Fruit fly (Drosophila melanogaster): Measurements from ENCODE around the gene Sfp24Bd.

Sfp24Bd gene

DNA sequence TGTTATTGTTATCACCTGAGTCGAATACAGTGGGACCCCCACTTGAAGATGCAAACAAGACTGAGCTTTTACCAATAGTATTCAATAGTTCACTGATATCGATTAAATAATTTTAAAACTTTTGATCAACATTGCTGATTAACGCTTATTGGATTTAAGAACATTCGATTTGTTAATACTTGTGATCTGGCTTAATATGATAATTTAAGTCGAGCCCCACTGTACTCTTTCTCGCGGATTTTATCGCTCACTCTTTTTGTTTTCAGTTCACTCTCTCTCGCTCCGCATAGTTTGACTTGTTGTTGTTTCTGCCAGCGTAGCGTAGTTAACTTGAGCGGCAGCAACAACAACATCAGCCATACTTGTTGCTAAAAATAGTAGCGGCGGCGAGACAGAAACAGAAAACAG, 13.2 kb downstream of the Sfp24Bd start (continued):
- TF ChIP-seq CG1233 (GFP tag; optimal IDR thresholded peaks at IDR 0.05) (peak; percentile 98), Poxn (GFP tag; IDR thresholded peaks at IDR 0.05) (peak; percentile 93), HLH4C (GFP tag; IDR thresholded peaks at IDR 0.05; ENCODE audit: partially characterized antibody) (no peak), twi (tag; optimal IDR thresholded peaks at IDR 0.05) (peak; percentile 96), CG3407 (GFP tag; optimal IDR thresholded peaks at IDR 0.05) (peak; percentile 97), Gsc (GFP tag; IDR thresholded peaks at IDR 0.05) (peak; percentile 89; the same call in 1 of the 2 replicates), Vsx1 (GFP tag; optimal IDR thresholded peaks at IDR 0.05) (peak; percentile 94), Dbx (GFP tag; IDR thresholded peaks at IDR 0.05) (peak; percentile 98), prd (optimal IDR thresholded peaks at IDR 0.05) (no peak), prd (GFP tag; IDR thresholded peaks at IDR 0.05) (peak; percentile 98), CG34422 (GFP tag; IDR thresholded peaks at IDR 0.05) (peak; percentile 98), CG14965 (GFP tag; optimal IDR thresholded peaks at IDR 0.05; ENCODE audit: borderline replicate concordance) (peak; percentile 87), Aef1 (GFP tag; IDR thresholded peaks at IDR 0.05) (peak; percentile 97), tap (tag; optimal IDR thresholded peaks at IDR 0.05) (peak; percentile 99), CG3726 (GFP tag; IDR thresholded peaks at IDR 0.05) (peak; percentile 94), D19B (GFP tag; optimal IDR thresholded peaks at IDR 0.05) (peak; percentile 93), CG6175 (GFP tag; IDR thresholded peaks at IDR 0.05) (peak; percentile 96), ERR (GFP tag; optimal IDR thresholded peaks at IDR 0.05) (peak; percentile 97), ttk (GFP tag; IDR thresholded peaks at IDR 0.05) (peak; percentile 97), wek (GFP tag; optimal IDR thresholded peaks at IDR 0.05) (peak; percentile 96), nom (GFP tag; optimal IDR thresholded peaks at IDR 0.05) (peak; percentile 95), unpg (GFP tag; optimal IDR thresholded peaks at IDR 0.05) (peak; percentile 99), CG7372 (GFP tag; IDR thresholded peaks at IDR 0.05) (peak; percentile 97), CG17568 (GFP tag; optimal IDR thresholded peaks at IDR 0.05) (peak; percentile 98), az2 (GFP tag; optimal IDR thresholded peaks at IDR 0.05) (peak; percentile 98), CG16813 (GFP tag; IDR thresholded peaks at IDR 0.05; ENCODE audit: partially characterized antibody) (no peak), CG7987 (GFP tag; optimal IDR thresholded peaks at IDR 0.05) (peak; percentile 93), tup (GFP tag; optimal IDR thresholded peaks at IDR 0.05) (peak; percentile 91), Jarid2 (GFP tag; optimal IDR thresholded peaks at IDR 0.05) (peak; percentile 88), btn (GFP tag; optimal IDR thresholded peaks at IDR 0.05) (peak; percentile 96), usp (GFP tag; optimal IDR thresholded peaks at IDR 0.05) (no peak), Med (GFP tag) (peak; percentile 100), BEAF-32 (GFP tag; optimal IDR thresholded peaks at IDR 0.05) (peak; percentile 24), lov (optimal IDR thresholded peaks at IDR 0.05) (no peak), lov (GFP tag; IDR thresholded peaks at IDR 0.05) (peak; percentile 98), CG31365 (tag; optimal IDR thresholded peaks at IDR 0.05) (peak; percentile 93), Atf-2 (GFP tag; optimal IDR thresholded peaks at IDR 0.05) (peak; percentile 97), slp2 (GFP tag; optimal IDR thresholded peaks at IDR 0.05) (peak; percentile 97), fd64A (GFP tag; optimal IDR thresholded peaks at IDR 0.05) (peak; percentile 98), gro (GFP tag; optimal IDR thresholded peaks at IDR 0.05) (peak; percentile 98), CG12236 (GFP tag; optimal IDR thresholded peaks at IDR 0.05) (peak; percentile 97), sna (GFP tag; IDR thresholded peaks at IDR 0.05; ENCODE audit: partially characterized antibody) (no peak), Rfx (GFP tag; IDR thresholded peaks at IDR 0.05) (peak; percentile 98), CG4404 (GFP tag; IDR thresholded peaks at IDR 0.05) (peak; percentile 95), sc (optimal IDR thresholded peaks at IDR 0.05) (no peak), sc (GFP tag; optimal IDR thresholded peaks at IDR 0.05) (peak; percentile 98), CG1832 (GFP tag; optimal IDR thresholded peaks at IDR 0.05) (no peak), ap (GFP tag; IDR thresholded peaks at IDR 0.05) (peak; percentile 96), bowl (GFP tag; IDR thresholded peaks at IDR 0.05) (peak; percentile 95), C15 (GFP tag; IDR thresholded peaks at IDR 0.05) (peak; percentile 96), CG7963 (GFP tag; IDR thresholded peaks at IDR 0.05; ENCODE audit: partially characterized antibody) (no peak), CG9797 (GFP tag; optimal IDR thresholded peaks at IDR 0.05) (peak; percentile 64)
